Worm (Caenorhabditis elegans): ENCODE data around the gene srh-166.

- no peak for TF ChIP-seq nhr-28 (tag; optimal IDR thresholded peaks at IDR 0.05)
- no peak for TF ChIP-seq ceh-43 (GFP tag; optimal IDR thresholded peaks at IDR 0.05)
- no peak for TF ChIP-seq M03D4.4 (tag; optimal IDR thresholded peaks at IDR 0.05)
- TF ChIP-seq blmp-1 (tag; optimal IDR thresholded peaks at IDR 0.05) = no peak
- no peak for TF ChIP-seq snpc-4 (tag; optimal IDR thresholded peaks at IDR 0.05)
- TF ChIP-seq unc-39 (tag; optimal IDR thresholded peaks at IDR 0.05) = no peak
- TF ChIP-seq mep-1 (tag; optimal IDR thresholded peaks at IDR 0.05) = no peak
- TF ChIP-seq ces-1 (GFP tag; optimal IDR thresholded peaks at IDR 0.05) = no peak
- TF ChIP-seq elt-1 (tag; optimal IDR thresholded peaks at IDR 0.05; ENCODE audit: borderline replicate concordance, insufficient read depth) = no peak
- TF ChIP-seq ceh-39 (tag; optimal IDR thresholded peaks at IDR 0.05) = no peak
- TF ChIP-seq lsy-2 (tag; optimal IDR thresholded peaks at IDR 0.05) = no peak
- no peak for TF ChIP-seq elt-3 (tag; optimal IDR thresholded peaks at IDR 0.05)
- TF ChIP-seq nhr-12 (tag; optimal IDR thresholded peaks at IDR 0.05) = no peak
- no peak for TF ChIP-seq ztf-11 (tag; optimal IDR thresholded peaks at IDR 0.05)
These were observed 6.7 kb downstream of the srh-166 start, which contains the start of gene Y38H6C.25 for ce11 chrV:20518927-20519326.

All from whole organism, mixed stage, embryonic.